Worm (Caenorhabditis elegans) whole organism, L4 larva: ENCODE results near the gene bus-8B.

Experiments
- Y48G9A.11 ChIP-seq: fragments of 200-800 bp; sonication (Bioruptor generic); IDR thresholded peaks from 2 replicates; pipeline ENCODE4 v1.3.6; 2022; ENCODE audit warnings: missing genetic modification reagents, missing genetic modification characterization, missing compliant biosample characterization
- ceh-82 ChIP-seq: sonication (generic microtip); optimal IDR thresholded peaks from 2 replicates; lab custom pipeline; 2017; ENCODE audit warnings: missing biosample characterization, missing genetic modification characterization
- daf-12 ChIP-seq: fragments of 150-350 bp; optimal IDR thresholded peaks from 2 replicates; lab custom pipeline; 2014; ENCODE audit warnings: missing biosample characterization, missing genetic modification reagents, missing genetic modification characterization
- dpl-1 ChIP-seq: fragments of 150-350 bp; optimal IDR thresholded peaks from 2 replicates; lab custom pipeline; 2014; ENCODE audit warnings: missing biosample characterization, missing genetic modification reagents, missing genetic modification characterization
- lin-13 ChIP-seq: fragments of 150-350 bp; optimal IDR thresholded peaks from 2 replicates; lab custom pipeline; 2014; ENCODE audit warnings: missing biosample characterization, missing genetic modification reagents, missing genetic modification characterization
- lin-15B ChIP-seq: fragments of 150-350 bp; sonication (generic microtip); optimal IDR thresholded peaks from 3 replicates; lab custom pipeline; 2014; ENCODE audit warnings: missing biosample characterization, missing genetic modification characterization
- mep-1 ChIP-seq: fragments of 150-350 bp; sonication (generic microtip); optimal IDR thresholded peaks from 3 replicates; lab custom pipeline; 2014; ENCODE audit warnings: missing biosample characterization, missing genetic modification characterization
- nhr-76 ChIP-seq: fragments of 150-350 bp; optimal IDR thresholded peaks from 2 replicates; lab custom pipeline; 2014; ENCODE audit warnings: missing biosample characterization, missing genetic modification characterization
- pqm-1 ChIP-seq: sonication (generic microtip); optimal IDR thresholded peaks from 2 replicates; lab custom pipeline; 2017; ENCODE audit warnings: missing biosample characterization, missing genetic modification characterization
- spr-3 ChIP-seq: fragments of 200-800 bp; sonication (Bioruptor generic); optimal IDR thresholded peaks from 2 replicates; lab custom pipeline; 2018; ENCODE audit warnings: mild to moderate bottlenecking, missing genetic modification characterization, missing compliant biosample characterization
- tra-1 ChIP-seq: fragments of 200-800 bp; sonication (Bioruptor generic); IDR thresholded peaks from 2 replicates; pipeline ENCODE4 v1.3.6; 2022; ENCODE audit warnings: missing genetic modification reagents, missing genetic modification characterization, missing compliant biosample characterization
- unc-62 ChIP-seq, 3 experiments: fragments of 150-350 bp in 1 of 3; sonication (generic microtip); optimal IDR thresholded peaks in 2 of 3; peaks in 1 of 3; 1 replicate in 1 of 3; 2 replicates in 2 of 3; lab custom pipeline; 2014 to 2017; ENCODE audit warnings: missing biosample characterization in 3 of 3, missing genetic modification characterization in 3 of 3, missing genetic modification reagents in 3 of 3, missing genotype in 1 of 3

- TF ChIP-seq spr-3 (GFP tag; lab: Kevin White, UChicago) (no peak), unc-62 (GFP tag; optimal IDR thresholded peaks at IDR 0.05 in 1 of 2; lab: Kevin White, UChicago) (no peak), unc-62 (tag; optimal IDR thresholded peaks at IDR 0.05; lab: Kevin White, UChicago) (no peak), pqm-1 (no peak), tra-1 (GFP tag; lab: Robert Waterston, UW) (no peak), mep-1 (no peak), daf-12 (tag; lab: Kevin White, UChicago) (no peak), nhr-76 (tag; lab: Kevin White, UChicago) (no peak), lin-15B (tag; lab: Kevin White, UChicago) (no peak), lin-13 (GFP tag; lab: Kevin White, UChicago) (no peak), ceh-82 (tag; lab: Kevin White, UChicago) (no peak), Y48G9A.11 (no peak), dpl-1 (GFP tag; lab: Kevin White, UChicago) (no peak)
Measured at ce11 chrX:5518352-5518751, 25.2 kb downstream of the bus-8B start.
